Worm (Caenorhabditis elegans) whole organism, L1 larva: ENCODE data around the gene gei-14.

Experiments
- F16B12.6 ChIP-seq: fragments of 150-350 bp; optimal IDR thresholded peaks from 2 replicates; lab custom pipeline; 2014; ENCODE audit warnings: missing biosample characterization, missing genetic modification characterization
- aha-1 ChIP-seq: fragments of 150-350 bp; optimal IDR thresholded peaks from 2 replicates; lab custom pipeline; 2014; ENCODE audit warnings: missing biosample characterization, missing genetic modification characterization
- aly-2 ChIP-seq: fragments of 150-350 bp; optimal IDR thresholded peaks from 2 replicates; lab custom pipeline; 2014; ENCODE audit warnings: missing biosample characterization, missing genetic modification characterization
- ama-1 ChIP-seq: fragments of 150-350 bp; optimal IDR thresholded peaks from 2 replicates; lab custom pipeline; 2014
- blmp-1 ChIP-seq: fragments of 150-350 bp; optimal IDR thresholded peaks from 2 replicates; lab custom pipeline; 2014; ENCODE audit warnings: missing biosample characterization, missing genetic modification characterization
- ceh-63 ChIP-seq: fragments of 200-800 bp; sonication (Bioruptor generic); optimal IDR thresholded peaks from 2 replicates; lab custom pipeline; 2018; ENCODE audit warnings: mild to moderate bottlenecking, missing genetic modification characterization, missing compliant biosample characterization
- ceh-88 ChIP-seq: fragments of 200-800 bp; sonication (Bioruptor generic); IDR thresholded peaks from 2 replicates; pipeline ENCODE4 v1.3.6; 2022; ENCODE audit warnings: missing genetic modification characterization, missing compliant biosample characterization
- ceh-90 ChIP-seq: sonication (generic microtip); optimal IDR thresholded peaks from 2 replicates; lab custom pipeline; 2016; ENCODE audit warnings: missing genetic modification characterization, missing compliant biosample characterization
- efl-1 ChIP-seq, 4 experiments: fragments of 150-350 bp; optimal IDR thresholded peaks in 3 of 4; peaks in 1 of 4; 1 replicate in 1 of 4; 2 replicates in 3 of 4; lab custom pipeline; 2014; ENCODE audit warnings: missing biosample characterization in 2 of 4, missing genetic modification characterization in 2 of 4, missing genetic modification reagents in 2 of 4
- fkh-10 ChIP-seq: sonication (generic microtip); optimal IDR thresholded peaks from 2 replicates; lab custom pipeline; 2017; ENCODE audit warnings: missing biosample characterization, missing genetic modification reagents, missing genetic modification characterization
- fkh-8 ChIP-seq: sonication (generic microtip); optimal IDR thresholded peaks from 2 replicates; lab custom pipeline; 2016; ENCODE audit warnings: mild to moderate bottlenecking, missing genetic modification characterization, missing compliant biosample characterization
- fos-1 ChIP-seq: fragments of 150-350 bp; optimal IDR thresholded peaks from 2 replicates; lab custom pipeline; 2014; ENCODE audit warnings: missing biosample characterization, missing genetic modification characterization
- grh-1 ChIP-seq: fragments of 200-800 bp; sonication (Bioruptor generic); IDR thresholded peaks from 2 replicates; pipeline ENCODE4 v1.3.6; 2022; ENCODE audit warnings: missing genetic modification reagents, missing genetic modification characterization, missing compliant biosample characterization
- hlh-4 ChIP-seq: sonication (generic microtip); optimal IDR thresholded peaks from 2 replicates; lab custom pipeline; 2016; ENCODE audit warnings: mild to moderate bottlenecking, missing genetic modification characterization, missing compliant biosample characterization
- hpl-2 ChIP-seq: fragments of 150-350 bp; optimal IDR thresholded peaks from 2 replicates; lab custom pipeline; 2014; ENCODE audit warnings: missing biosample characterization, missing genetic modification reagents, missing genetic modification characterization
- irx-1 ChIP-seq: sonication (generic microtip); optimal IDR thresholded peaks from 2 replicates; lab custom pipeline; 2016; ENCODE audit warnings: missing genetic modification characterization, missing compliant biosample characterization
- isw-1 ChIP-seq: fragments of 200-800 bp; sonication (Bioruptor generic); IDR thresholded peaks from 2 replicates; pipeline ENCODE4 v1.3.6; 2022; ENCODE audit warnings: missing genetic modification characterization, missing compliant biosample characterization
- lin-13 ChIP-seq: fragments of 150-350 bp; optimal IDR thresholded peaks from 2 replicates; lab custom pipeline; 2014; ENCODE audit warnings: missing biosample characterization, missing genetic modification reagents, missing genetic modification characterization
- lin-14 ChIP-seq: fragments of 200-800 bp; sonication (Bioruptor generic); optimal IDR thresholded peaks from 2 replicates; lab custom pipeline; 2018; ENCODE audit warnings: mild to moderate bottlenecking, missing genetic modification characterization, moderate library complexity, missing compliant biosample characterization
- lin-15B ChIP-seq: fragments of 150-350 bp; sonication (generic microtip); optimal IDR thresholded peaks from 3 replicates; lab custom pipeline; 2014; ENCODE audit warnings: missing biosample characterization, missing genetic modification characterization
- lin-35 ChIP-seq, 2 experiments: fragments of 150-350 bp; optimal IDR thresholded peaks; 2 replicates each; lab custom pipeline; 2014; ENCODE audit warnings: missing biosample characterization in 2 of 2, missing genetic modification characterization in 2 of 2, missing genetic modification reagents in 2 of 2
- lin-39 ChIP-seq: fragments of 150-350 bp; optimal IDR thresholded peaks from 2 replicates; lab custom pipeline; 2014; ENCODE audit warnings: missing biosample characterization, missing genetic modification reagents, missing genetic modification characterization
- lir-3 ChIP-seq: sonication (generic microtip); optimal IDR thresholded peaks from 2 replicates; lab custom pipeline; 2016; ENCODE audit warnings: mild to moderate bottlenecking, missing genetic modification characterization, moderate library complexity, missing compliant biosample characterization; ENCODE audit not compliant: poor library complexity
- lsy-2 ChIP-seq, 2 experiments: fragments of 150-350 bp; optimal IDR thresholded peaks; 2 replicates each; lab custom pipeline; 2014; ENCODE audit warnings: missing biosample characterization in 2 of 2, missing genetic modification characterization in 2 of 2
- mdl-1 ChIP-seq, 2 experiments: fragments of 150-350 bp; optimal IDR thresholded peaks; 2 replicates each; lab custom pipeline; 2014 to 2017; ENCODE audit warnings: missing biosample characterization in 2 of 2, missing genetic modification characterization in 2 of 2, inconsistent platforms in 1 of 2
- mef-2 ChIP-seq: fragments of 150-350 bp; optimal IDR thresholded peaks from 2 replicates; lab custom pipeline; 2014; ENCODE audit warnings: missing biosample characterization, missing genetic modification characterization
- mep-1 ChIP-seq: fragments of 150-350 bp; optimal IDR thresholded peaks from 2 replicates; lab custom pipeline; 2014; ENCODE audit warnings: missing biosample characterization, missing genetic modification characterization
- nhr-12 ChIP-seq: sonication (generic microtip); optimal IDR thresholded peaks from 2 replicates; lab custom pipeline; 2017; ENCODE audit warnings: missing biosample characterization, missing genetic modification characterization
- nhr-19 ChIP-seq: fragments of 200-800 bp; sonication (Bioruptor generic); conservative IDR thresholded peaks from 2 replicates; pipeline ENCODE4 v1.3.6; 2022; ENCODE audit warnings: missing genetic modification characterization, missing compliant biosample characterization
- nhr-20 ChIP-seq: sonication (generic microtip); optimal IDR thresholded peaks from 2 replicates; lab custom pipeline; 2016; ENCODE audit warnings: mild to moderate bottlenecking, missing genetic modification characterization, missing compliant biosample characterization
- nhr-28 ChIP-seq: fragments of 150-350 bp; optimal IDR thresholded peaks from 2 replicates; lab custom pipeline; 2014; ENCODE audit warnings: missing biosample characterization, missing genetic modification characterization
- nhr-47 ChIP-seq: sonication (generic microtip); optimal IDR thresholded peaks from 2 replicates; lab custom pipeline; 2016; ENCODE audit warnings: mild to moderate bottlenecking, missing genetic modification characterization, moderate library complexity, missing compliant biosample characterization
- nhr-71 ChIP-seq: sonication (generic microtip); optimal IDR thresholded peaks from 2 replicates; lab custom pipeline; 2016; ENCODE audit warnings: mild to moderate bottlenecking, missing genetic modification characterization, moderate library complexity, missing compliant biosample characterization
- nhr-76 ChIP-seq: sonication (generic microtip); optimal IDR thresholded peaks from 2 replicates; lab custom pipeline; 2017; ENCODE audit warnings: missing biosample characterization, missing genetic modification characterization
- nhr-85 ChIP-seq: sonication (generic microtip); peaks from one replicate; lab custom pipeline; 2016; ENCODE audit warnings: missing genetic modification characterization, inconsistent platforms, missing compliant biosample characterization
- nhr-90 ChIP-seq: sonication (generic microtip); optimal IDR thresholded peaks from 2 replicates; lab custom pipeline; 2016; ENCODE audit warnings: mild to moderate bottlenecking, missing genetic modification characterization, missing compliant biosample characterization; ENCODE audit not compliant: poor library complexity
- pax-3 ChIP-seq: fragments of 200-800 bp; sonication (Bioruptor generic); optimal IDR thresholded peaks from 2 replicates; lab custom pipeline; 2018; ENCODE audit warnings: mild to moderate bottlenecking, missing genetic modification characterization, moderate library complexity, missing compliant biosample characterization
- pqm-1 ChIP-seq: sonication (generic microtip); optimal IDR thresholded peaks from 3 replicates; lab custom pipeline; 2017; ENCODE audit warnings: missing biosample characterization, missing genetic modification characterization
- rnt-1 ChIP-seq: sonication (generic microtip); optimal IDR thresholded peaks from 2 replicates; lab custom pipeline; 2016; ENCODE audit warnings: mild to moderate bottlenecking, missing genetic modification characterization, moderate library complexity, missing compliant biosample characterization
- skn-1 ChIP-seq: fragments of 150-350 bp; optimal IDR thresholded peaks from 2 replicates; lab custom pipeline; 2014; ENCODE audit warnings: missing biosample characterization, missing genetic modification characterization
- snu-23 ChIP-seq: sonication (generic microtip); optimal IDR thresholded peaks from 2 replicates; lab custom pipeline; 2016; ENCODE audit warnings: missing genetic modification characterization, missing compliant biosample characterization
- sox-4 ChIP-seq: sonication (generic microtip); optimal IDR thresholded peaks from 2 replicates; lab custom pipeline; 2016; ENCODE audit warnings: missing genetic modification characterization, missing compliant biosample characterization
- sptf-1 ChIP-seq: fragments of 150-350 bp; optimal IDR thresholded peaks from 2 replicates; lab custom pipeline; 2014; ENCODE audit warnings: missing biosample characterization, missing genetic modification characterization
- swsn-7 ChIP-seq: sonication (generic microtip); optimal IDR thresholded peaks from 2 replicates; lab custom pipeline; 2016; ENCODE audit warnings: missing genetic modification characterization, missing compliant biosample characterization
- tbx-2 ChIP-seq: sonication (generic microtip); optimal IDR thresholded peaks from 2 replicates; lab custom pipeline; 2016; ENCODE audit warnings: missing genetic modification characterization, missing compliant biosample characterization
- vab-15 ChIP-seq: sonication (generic microtip); optimal IDR thresholded peaks from 2 replicates; lab custom pipeline; 2017; ENCODE audit warnings: missing genotype, mild to moderate bottlenecking, missing genetic modification characterization, missing compliant biosample characterization
- xbp-1 ChIP-seq: sonication (generic microtip); optimal IDR thresholded peaks from 2 replicates; lab custom pipeline; 2016; ENCODE audit warnings: missing genetic modification characterization, missing compliant biosample characterization
- zag-1 ChIP-seq: fragments of 150-350 bp; optimal IDR thresholded peaks from 2 replicates; lab custom pipeline; 2014; ENCODE audit warnings: missing biosample characterization, missing genetic modification characterization
- zip-4 ChIP-seq: fragments of 200-800 bp; sonication (Bioruptor generic); optimal IDR thresholded peaks from 2 replicates; lab custom pipeline; 2018; ENCODE audit warnings: mild to moderate bottlenecking, missing genetic modification characterization, moderate library complexity, missing compliant biosample characterization
- ztf-11 ChIP-seq, 2 experiments: sonication (generic microtip); optimal IDR thresholded peaks; 2 replicates each; lab custom pipeline; 2016 to 2017; ENCODE audit warnings: missing genetic modification characterization in 2 of 2, missing biosample characterization in 1 of 2, missing compliant biosample characterization in 1 of 2
- ztf-4 ChIP-seq: fragments of 150-350 bp; optimal IDR thresholded peaks from 2 replicates; lab custom pipeline; 2014; ENCODE audit warnings: missing biosample characterization, missing genetic modification characterization

gei-14 gene

DNA sequence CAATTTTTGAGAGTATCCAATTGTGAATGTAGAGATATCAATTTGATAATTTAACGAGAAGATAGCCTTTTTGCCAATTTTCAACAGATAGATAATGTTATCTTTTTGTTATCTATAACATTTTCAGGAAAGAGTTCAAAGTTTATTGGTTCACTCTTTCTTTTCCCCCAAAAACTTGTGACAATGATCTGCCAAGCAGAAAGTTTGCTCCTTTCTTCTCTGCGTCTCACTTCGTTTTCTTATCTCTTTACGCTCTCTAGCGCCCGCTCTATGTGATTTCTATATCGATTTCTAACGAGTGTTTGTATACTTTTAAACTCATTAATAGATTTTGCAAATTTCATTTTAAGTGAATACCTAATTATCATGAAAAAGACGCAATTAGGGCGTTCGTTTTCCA is 49.6 kb downstream of the gei-14 start (continued):
- TF ChIP-seq nhr-90 (tag; lab: Kevin White, UChicago) (peak; percentile 23), lin-39 (tag; lab: Kevin White, UChicago) (no peak), sox-4 (tag; lab: Kevin White, UChicago) (no peak), fkh-8 (tag; lab: Kevin White, UChicago) (no peak), skn-1 (tag; lab: Kevin White, UChicago) (no peak), nhr-20 (tag; lab: Kevin White, UChicago) (peak; percentile 47), nhr-71 (tag; lab: Kevin White, UChicago) (peak; percentile 42), lin-14 (no peak), lir-3 (tag; lab: Kevin White, UChicago) (no peak), zip-4 (no peak), xbp-1 (tag; lab: Kevin White, UChicago) (no peak), lin-13 (GFP tag; lab: Kevin White, UChicago) (no peak), mdl-1 (tag; optimal IDR thresholded peaks at IDR 0.05; lab: Kevin White, UChicago) (peak in 1 of 2 experiments; percentile 29), zag-1 (tag; lab: Kevin White, UChicago) (no peak), hpl-2 (GFP tag; lab: Kevin White, UChicago) (no peak), fkh-10 (no peak), irx-1 (tag; lab: Kevin White, UChicago) (no peak), efl-1 (optimal IDR thresholded peaks at IDR 0.05; lab: Kevin White, UChicago) (peak in 1 of 2 experiments; percentile 1), efl-1 (GFP tag; optimal IDR thresholded peaks at IDR 0.05 in 1 of 2; lab: Kevin White, UChicago) (no peak), pax-3 (no peak)

DNA sequence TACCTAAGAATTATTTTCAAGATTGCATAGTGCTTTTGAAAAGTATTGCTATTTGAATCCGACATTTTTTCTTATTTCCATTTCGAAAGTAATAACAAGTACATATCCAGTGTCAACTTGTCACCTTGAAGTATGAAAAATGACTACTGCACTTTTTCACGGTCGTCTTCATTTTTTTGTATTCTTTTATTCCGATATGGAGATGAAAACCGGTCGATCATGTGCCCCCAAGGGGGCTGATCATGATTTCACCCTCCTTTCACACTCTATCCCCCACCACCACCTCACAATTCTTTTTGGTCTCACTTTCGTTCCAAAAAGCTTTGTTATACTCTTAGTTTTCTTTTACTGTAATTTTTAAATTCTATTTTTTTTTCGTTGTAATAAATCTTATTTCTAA is 50.1 kb downstream of the gei-14 start:
- TF ChIP-seq nhr-19 = no peak
- no peak for TF ChIP-seq isw-1
- TF ChIP-seq nhr-28 (tag; lab: Kevin White, UChicago) = no peak
- no peak for TF ChIP-seq ceh-63 (GFP tag; lab: Kevin White, UChicago)
- TF ChIP-seq aly-2 (tag; lab: Kevin White, UChicago) = no peak
- TF ChIP-seq nhr-20 (tag; lab: Kevin White, UChicago) = peak; percentile 16
- peak; percentile 6 for TF ChIP-seq snu-23
- TF ChIP-seq nhr-71 (tag; lab: Kevin White, UChicago) = no peak
- no peak for TF ChIP-seq nhr-47
- no peak for TF ChIP-seq rnt-1 (tag; lab: Kevin White, UChicago)
- TF ChIP-seq blmp-1 = peak; percentile 89
- no peak for TF ChIP-seq fkh-8 (tag; lab: Kevin White, UChicago)
- TF ChIP-seq nhr-85 = peak; percentile 76
- TF ChIP-seq fos-1 (tag; lab: Kevin White, UChicago) = no peak
- no peak for TF ChIP-seq swsn-7
- TF ChIP-seq ceh-90 = no peak
- TF ChIP-seq tbx-2 = no peak
- TF ChIP-seq lin-35 (GFP tag; optimal IDR thresholded peaks at IDR 0.05; lab: Kevin White, UChicago) = peak in 1 of 2 experiments; percentile 24
- 0 out of 2 replicates have a peak, but pooled peaks have one; percentile 16 for TF ChIP-seq grh-1 (GFP tag; lab: Robert Waterston, UW)
- TF ChIP-seq lin-14 = peak; percentile 24

DNA sequence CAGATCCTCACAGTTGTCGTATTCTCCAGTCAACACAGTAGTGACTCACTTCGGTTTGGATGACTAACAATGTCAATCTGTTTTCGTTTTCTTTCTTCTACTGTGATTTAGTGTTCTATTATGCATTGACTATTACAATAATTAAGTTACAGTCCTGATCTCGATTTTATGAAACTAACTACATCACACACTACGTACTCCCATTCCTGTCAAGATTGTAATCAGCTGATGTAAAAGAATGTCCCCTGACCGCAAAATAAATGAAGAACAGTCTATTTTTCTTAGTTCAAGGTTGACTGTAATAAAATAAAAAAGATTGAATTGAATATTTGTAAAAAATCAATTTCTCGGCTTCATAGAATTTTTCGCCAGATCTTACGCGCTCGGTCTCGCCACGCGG is 50.7 kb downstream of the gei-14 start:
- TF ChIP-seq hpl-2 (GFP tag; lab: Kevin White, UChicago) = no peak
- TF ChIP-seq ama-1 (lab: Kevin White, UChicago) = no peak
- TF ChIP-seq sptf-1 (tag; lab: Kevin White, UChicago) = no peak
- no peak for TF ChIP-seq tbx-2
- TF ChIP-seq aly-2 (tag; lab: Kevin White, UChicago) = no peak
- TF ChIP-seq nhr-76 (tag; lab: Kevin White, UChicago) = no peak
- TF ChIP-seq ztf-11 (tag; optimal IDR thresholded peaks at IDR 0.05; lab: Kevin White, UChicago) = no peak
- TF ChIP-seq lin-39 (tag; lab: Kevin White, UChicago) = no peak
- no peak for TF ChIP-seq ztf-4 (tag; lab: Kevin White, UChicago)
- TF ChIP-seq pqm-1 (tag; lab: Kevin White, UChicago) = no peak
- TF ChIP-seq F16B12.6 (tag; lab: Kevin White, UChicago) = no peak
- TF ChIP-seq mep-1 (tag; lab: Kevin White, UChicago) = no peak
- TF ChIP-seq lsy-2 (tag; optimal IDR thresholded peaks at IDR 0.05; lab: Kevin White, UChicago) = peak in 1 of 2 experiments; percentile 24
- no peak for TF ChIP-seq aha-1 (tag; lab: Kevin White, UChicago)
- TF ChIP-seq xbp-1 (tag; lab: Kevin White, UChicago) = no peak
- TF ChIP-seq hlh-4 (tag; lab: Kevin White, UChicago) = no peak
- TF ChIP-seq mef-2 (tag; lab: Kevin White, UChicago) = no peak
- peak; percentile 72 for TF ChIP-seq nhr-85
- TF ChIP-seq nhr-12 (tag; lab: Kevin White, UChicago) = no peak
- no peak for TF ChIP-seq swsn-7
- no peak for TF ChIP-seq fos-1 (tag; lab: Kevin White, UChicago)
- no peak for TF ChIP-seq ceh-88 (GFP tag; lab: Robert Waterston, UW)
- TF ChIP-seq vab-15 = no peak
- peak; percentile 29 for TF ChIP-seq nhr-20 (tag; lab: Kevin White, UChicago)
- no peak for TF ChIP-seq lin-15B
- TF ChIP-seq irx-1 (tag; lab: Kevin White, UChicago) = no peak
